Worm (Caenorhabditis elegans) whole organism, L4/young adult: Measurements from ENCODE around the gene C25E10.8.

ENCODE experiments used
- W03F9.2 ChIP-seq: fragments of 150-350 bp; optimal IDR thresholded peaks from 2 replicates; lab custom pipeline; 2014; ENCODE audit warnings: missing biosample characterization, missing genetic modification characterization
- dao-5 ChIP-seq: sonication (generic microtip); optimal IDR thresholded peaks from 2 replicates; lab custom pipeline; 2016; ENCODE audit warnings: missing genotype, missing genetic modification characterization, moderate library complexity, missing compliant biosample characterization
- him-1 ChIP-seq: sonication (generic microtip); optimal IDR thresholded peaks from 2 replicates; lab custom pipeline; 2016; ENCODE audit warnings: missing genotype, missing genetic modification reagents, missing genetic modification characterization, missing compliant biosample characterization

DNA sequence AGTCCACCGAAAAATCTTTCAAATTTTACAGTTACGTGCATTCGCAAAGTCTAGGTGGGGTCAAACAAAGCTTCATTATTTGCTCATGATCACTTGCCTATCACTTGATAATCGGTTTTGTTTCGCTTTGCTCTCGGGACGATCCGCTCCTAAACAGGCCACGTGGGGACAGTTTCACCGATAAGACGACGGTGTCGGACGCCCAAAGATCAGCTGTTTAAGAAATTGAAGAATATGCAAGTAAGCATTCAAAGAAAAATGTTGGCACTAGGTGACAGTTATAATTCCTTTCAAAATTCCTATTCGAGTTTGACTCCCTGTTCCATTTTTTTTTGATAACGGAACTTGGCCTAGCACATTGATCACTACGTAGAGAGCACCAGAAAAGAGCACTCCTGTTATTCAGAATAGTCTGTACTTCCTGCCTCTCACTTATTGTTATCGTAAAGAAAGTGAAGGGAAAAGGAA is 26.1 kb upstream of the C25E10.8 start:
- TF ChIP-seq dao-5 (tag; lab: Kevin White, UChicago) (no peak), him-1 (tag; lab: Kevin White, UChicago) (no peak), W03F9.2 (no peak)
